Worm (Caenorhabditis elegans) whole organism, mixed stage, embryonic: Measurements from ENCODE around the gene R11D1.12.

Experiments used
- nhr-76 ChIP-seq: sonication (generic microtip); optimal IDR thresholded peaks from 2 replicates; lab custom pipeline; 2017; ENCODE audit warnings: missing biosample characterization, missing genetic modification characterization
- snpc-4 ChIP-seq: fragments of 150-350 bp; optimal IDR thresholded peaks from 2 replicates; lab custom pipeline; 2014; ENCODE audit warnings: missing biosample characterization, missing genetic modification characterization
- unc-62 ChIP-seq: fragments of 150-350 bp; optimal IDR thresholded peaks from 2 replicates; lab custom pipeline; 2014; ENCODE audit warnings: missing biosample characterization, missing genetic modification reagents, missing genetic modification characterization

- TF ChIP-seq unc-62 (no peak), nhr-76 (tag; lab: Kevin White, UChicago) (no peak), snpc-4 (tag; lab: Kevin White, UChicago) (no peak)
These were observed 46.5 kb downstream of the R11D1.12 start for ce11 chrV:12679292-12679691.
